Worm (Caenorhabditis elegans): ENCODE results near the gene nstp-9.

The nstp-9 gene

ce11 chrX:10885872-10886271 lies 33.6 kb downstream of the nstp-9 start, which contains the start of gene T21E8.5:
Gene T21E8.5, plus strand, starts transcription at chrX:10886172.
- TF ChIP-seq mab-5 (tag; optimal IDR thresholded peaks at IDR 0.05) (no peak), lin-13 (tag; optimal IDR thresholded peaks at IDR 0.05) (no peak)

- TF ChIP-seq ham-2 (GFP tag; optimal IDR thresholded peaks at IDR 0.05) (no peak), lin-13 (tag; optimal IDR thresholded peaks at IDR 0.05) (no peak)
Observed at ce11 chrX:10883203-10883602, 36.3 kb downstream of the nstp-9 start, which contains the start of gene T21E8.7. Gene T21E8.7, plus strand, starts transcription at chrX:10883503.

ce11 chrX:10881984-10882383 lies 37.5 kb downstream of the nstp-9 start, which contains the start of gene T21E8.6:
Gene T21E8.6, plus strand, starts transcription at chrX:10882284.
- TF ChIP-seq flh-1 (GFP tag; optimal IDR thresholded peaks at IDR 0.05) (no peak), nhr-28 (tag; optimal IDR thresholded peaks at IDR 0.05) (no peak), blmp-1 (tag; optimal IDR thresholded peaks at IDR 0.05) (no peak), unc-62 (GFP tag; optimal IDR thresholded peaks at IDR 0.05) (no peak), ham-2 (GFP tag; optimal IDR thresholded peaks at IDR 0.05) (no peak), nhr-76 (tag; optimal IDR thresholded peaks at IDR 0.05) (no peak), ztf-11 (tag; optimal IDR thresholded peaks at IDR 0.05) (no peak), nhr-2 (tag; optimal IDR thresholded peaks at IDR 0.05) (no peak), unc-120 (tag; optimal IDR thresholded peaks at IDR 0.05; ENCODE audit: poor library complexity, severe bottlenecking) (no peak), mab-5 (tag; optimal IDR thresholded peaks at IDR 0.05) (no peak), ceh-43 (GFP tag; optimal IDR thresholded peaks at IDR 0.05) (no peak), elt-3 (tag; optimal IDR thresholded peaks at IDR 0.05) (no peak), bed-3 (GFP tag; optimal IDR thresholded peaks at IDR 0.05) (no peak), sem-2 (GFP tag; optimal IDR thresholded peaks at IDR 0.05) (no peak), hlh-1 (tag; optimal IDR thresholded peaks at IDR 0.05) (no peak), zip-8 (tag; optimal IDR thresholded peaks at IDR 0.05) (no peak)

ce11 chrX:10880509-10880908 lies 39.0 kb downstream of the nstp-9 start, which contains the start of gene T21E8.4:
Gene T21E8.4, plus strand, starts transcription at chrX:10880809.
- TF ChIP-seq nhr-12 (tag; optimal IDR thresholded peaks at IDR 0.05) (no peak), flh-1 (GFP tag; optimal IDR thresholded peaks at IDR 0.05) (no peak), hlh-1 (tag; optimal IDR thresholded peaks at IDR 0.05) (no peak), zip-8 (tag; optimal IDR thresholded peaks at IDR 0.05) (no peak), blmp-1 (tag; optimal IDR thresholded peaks at IDR 0.05) (no peak), lsy-2 (tag; optimal IDR thresholded peaks at IDR 0.05) (no peak), nhr-2 (tag; optimal IDR thresholded peaks at IDR 0.05) (no peak), unc-39 (tag; optimal IDR thresholded peaks at IDR 0.05) (no peak), ham-2 (GFP tag; optimal IDR thresholded peaks at IDR 0.05) (no peak), sptf-1 (tag; optimal IDR thresholded peaks at IDR 0.05) (no peak), unc-62 (GFP tag; optimal IDR thresholded peaks at IDR 0.05) (no peak)

- peak; percentile 94 for TF ChIP-seq zip-8 (tag; optimal IDR thresholded peaks at IDR 0.05)
- no peak for TF ChIP-seq ces-1 (GFP tag; optimal IDR thresholded peaks at IDR 0.05)
Observed at ce11 chrX:10877138-10877743, 42.3 kb downstream of the nstp-9 start, which contains the start of gene pgp-6. Gene pgp-6, minus strand, starts transcription at chrX:10877425.

DNA sequence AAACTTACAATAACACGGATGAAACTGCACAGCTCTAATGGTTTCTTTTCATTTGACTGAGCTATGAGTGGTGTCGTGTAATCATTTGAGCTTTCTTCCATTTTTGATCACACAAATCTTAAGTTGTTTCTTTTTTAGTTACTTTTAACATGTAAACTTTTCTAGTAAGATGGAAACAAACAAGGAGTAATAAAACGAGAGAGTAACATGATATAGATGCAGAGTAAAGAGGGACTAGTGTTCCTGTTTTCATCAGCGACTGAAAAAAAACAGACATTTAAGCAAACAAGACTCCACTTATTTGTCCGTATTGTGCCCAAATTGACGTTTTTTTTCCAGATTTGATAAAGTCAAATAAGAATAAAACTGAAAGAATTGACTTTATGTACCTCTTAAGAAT lies 49.4 kb downstream of the nstp-9 start, which contains the start of gene pgp-7:
Gene pgp-7, minus strand, starts transcription at position 101 of the 400 bp plus-strand sequence.
- TF ChIP-seq unc-62 (GFP tag; optimal IDR thresholded peaks at IDR 0.05) = no peak
- TF ChIP-seq unc-39 (tag; optimal IDR thresholded peaks at IDR 0.05) = no peak
- TF ChIP-seq nhr-12 (tag; optimal IDR thresholded peaks at IDR 0.05) = no peak
- no peak for TF ChIP-seq pha-4 (tag; optimal IDR thresholded peaks at IDR 0.05)
- no peak for TF ChIP-seq snpc-4 (tag; optimal IDR thresholded peaks at IDR 0.05)
- no peak for TF ChIP-seq hlh-1 (tag; optimal IDR thresholded peaks at IDR 0.05)
- no peak for TF ChIP-seq mab-5 (tag; optimal IDR thresholded peaks at IDR 0.05)
- TF ChIP-seq nhr-28 (tag; optimal IDR thresholded peaks at IDR 0.05) = no peak
- no peak for TF ChIP-seq unc-120 (tag; optimal IDR thresholded peaks at IDR 0.05; ENCODE audit: poor library complexity, severe bottlenecking)
- no peak for TF ChIP-seq lin-32 (GFP tag; optimal IDR thresholded peaks at IDR 0.05)
- TF ChIP-seq cnd-1 (tag; optimal IDR thresholded peaks at IDR 0.05) = no peak
- no peak for TF ChIP-seq nhr-237 (tag; optimal IDR thresholded peaks at IDR 0.05)
- TF ChIP-seq flh-1 (GFP tag; optimal IDR thresholded peaks at IDR 0.05) = no peak
- TF ChIP-seq ztf-11 (tag; optimal IDR thresholded peaks at IDR 0.05) = no peak
- no peak for TF ChIP-seq mep-1 (tag; optimal IDR thresholded peaks at IDR 0.05)
- no peak for TF ChIP-seq sptf-1 (tag; optimal IDR thresholded peaks at IDR 0.05)

All from whole organism, mixed stage, embryonic.